Fruit fly (Drosophila melanogaster) whole organism, embryonic: ENCODE results near the gene CG12057.

ENCODE experiments used
- Asciz ChIP-seq: fragments of 200-800 bp; sonication (Bioruptor generic); optimal IDR thresholded peaks from 2 replicates; lab custom pipeline; 2017; ENCODE audit warnings: missing biosample characterization, mild to moderate bottlenecking, missing genetic modification characterization, missing genetic modification reagents
- CG11085 ChIP-seq: fragments of 200-800 bp; sonication (Bioruptor generic); IDR thresholded peaks from 2 replicates; pipeline ENCODE4 v1.3.6; 2022; ENCODE audit warnings: missing biosample characterization, missing genetic modification characterization
- CG12236 ChIP-seq: fragments of 200-800 bp; sonication (Bioruptor generic); optimal IDR thresholded peaks from 2 replicates; lab custom pipeline; 2016; ENCODE audit warnings: missing biosample characterization, missing genetic modification characterization
- CG12391 ChIP-seq: fragments of 200-800 bp; sonication (Bioruptor generic); optimal IDR thresholded peaks from 3 replicates; lab custom pipeline; 2018; ENCODE audit warnings: missing biosample characterization, mild to moderate bottlenecking, missing genetic modification characterization, moderate library complexity
- CG14667 ChIP-seq: fragments of 200-800 bp; sonication (Bioruptor generic); IDR thresholded peaks from 2 replicates; pipeline ENCODE4 v1.3.6; 2022; ENCODE audit warnings: missing biosample characterization, missing genetic modification characterization
- CG15073 ChIP-seq: fragments of 200-800 bp; sonication (Bioruptor generic); optimal IDR thresholded peaks from 2 replicates; lab custom pipeline; 2016; ENCODE audit warnings: missing biosample characterization, missing genetic modification characterization
- CG15696 ChIP-seq: fragments of 200-800 bp; sonication (Bioruptor generic); optimal IDR thresholded peaks from 2 replicates; lab custom pipeline; 2019; ENCODE audit warnings: missing biosample characterization, mild to moderate bottlenecking, missing genetic modification characterization, moderate library complexity
- CG17568 ChIP-seq: fragments of 200-800 bp; sonication (Bioruptor generic); optimal IDR thresholded peaks from 2 replicates; lab custom pipeline; 2018; ENCODE audit warnings: missing biosample characterization, mild to moderate bottlenecking, missing genetic modification characterization, moderate library complexity
- CG2712 ChIP-seq: fragments of 200-800 bp; optimal IDR thresholded peaks from 3 replicates; lab custom pipeline; 2019; ENCODE audit warnings: missing biosample characterization, mild to moderate bottlenecking, missing genetic modification characterization, moderate library complexity
- CG31388 ChIP-seq: fragments of 200-800 bp; sonication (Bioruptor generic); optimal IDR thresholded peaks from 2 replicates; lab custom pipeline; 2016; ENCODE audit warnings: missing biosample characterization, missing genetic modification characterization
- CG31441 ChIP-seq: fragments of 200-800 bp; sonication (Bioruptor generic); IDR thresholded peaks from 2 replicates; pipeline ENCODE4 v1.3.6; 2022; ENCODE audit warnings: missing biosample characterization, missing genetic modification characterization
- CG33557 ChIP-seq: fragments of 200-800 bp; sonication (Bioruptor generic); optimal IDR thresholded peaks from 2 replicates; lab custom pipeline; 2019; ENCODE audit warnings: missing biosample characterization, mild to moderate bottlenecking, missing genetic modification characterization, moderate library complexity
- CG3407 ChIP-seq: fragments of 200-800 bp; sonication (Bioruptor generic); optimal IDR thresholded peaks from 2 replicates; lab custom pipeline; 2018; ENCODE audit warnings: missing biosample characterization, mild to moderate bottlenecking, missing genetic modification characterization
- CG3838 ChIP-seq: fragments of 200-800 bp; sonication (Bioruptor generic); optimal IDR thresholded peaks from 3 replicates; lab custom pipeline; 2016; ENCODE audit warnings: missing biosample characterization, missing genetic modification characterization
- CG4328 ChIP-seq: fragments of 200-800 bp; sonication (Bioruptor generic); optimal IDR thresholded peaks from 3 replicates; lab custom pipeline; 2017; ENCODE audit warnings: missing biosample characterization, missing genetic modification reagents, missing genetic modification characterization
- CG7987 ChIP-seq: fragments of 200-800 bp; sonication (Bioruptor generic); optimal IDR thresholded peaks from 2 replicates; lab custom pipeline; 2018; ENCODE audit warnings: missing biosample characterization, mild to moderate bottlenecking, missing genetic modification characterization, moderate library complexity
- CG8478 ChIP-seq: fragments of >200 bp; optimal IDR thresholded peaks from 2 replicates; lab custom pipeline; 2018
- CG9609 ChIP-seq: fragments of 200-800 bp; sonication (Bioruptor generic); optimal IDR thresholded peaks from 3 replicates; lab custom pipeline; 2016; ENCODE audit warnings: missing biosample characterization, missing genetic modification characterization
- CG9727 ChIP-seq: fragments of 200-800 bp; sonication (Bioruptor generic); optimal IDR thresholded peaks from 3 replicates; lab custom pipeline; 2017; ENCODE audit warnings: missing biosample characterization, mild to moderate bottlenecking, missing genetic modification characterization
- Chrac-16 ChIP-seq: fragments of 200-800 bp; sonication (Bioruptor generic); optimal IDR thresholded peaks from 3 replicates; lab custom pipeline; 2016; ENCODE audit warnings: missing biosample characterization, missing genetic modification characterization
- D ChIP-seq, 2 experiments: fragments of 200-800 bp in 1 of 2; fragments of >200 bp in 1 of 2; sonication (Bioruptor generic) in 1 of 2; optimal IDR thresholded peaks; 2 replicates in 1 of 2; 3 replicates in 1 of 2; lab custom pipeline; 2017; ENCODE audit warnings: mild to moderate bottlenecking in 1 of 2, missing biosample characterization in 1 of 2, missing genetic modification characterization in 1 of 2, missing genetic modification reagents in 1 of 2
- Deaf1 ChIP-seq: fragments of 200-800 bp; optimal IDR thresholded peaks from 3 replicates; lab custom pipeline; 2019; ENCODE audit warnings: missing biosample characterization, mild to moderate bottlenecking, missing genetic modification characterization, moderate library complexity
- Fer3 ChIP-seq: fragments of 200-800 bp; sonication (Bioruptor generic); optimal IDR thresholded peaks from 2 replicates; lab custom pipeline; 2018; ENCODE audit warnings: missing biosample characterization, mild to moderate bottlenecking, missing genetic modification characterization, moderate library complexity
- H2.0 ChIP-seq: fragments of 200-800 bp; sonication (Bioruptor generic); IDR thresholded peaks from 2 replicates; pipeline ENCODE4 v1.3.6; 2022; ENCODE audit warnings: missing biosample characterization, missing genetic modification characterization
- HLH4C ChIP-seq: fragments of 200-800 bp; sonication (Bioruptor generic); IDR thresholded peaks from 3 replicates; pipeline ENCODE4 v1.3.6; 2022; ENCODE audit warnings: missing biosample characterization, missing genetic modification characterization; ENCODE audit not compliant: partially characterized antibody
- Hand ChIP-seq: fragments of 200-800 bp; sonication (Bioruptor generic); optimal IDR thresholded peaks from 2 replicates; lab custom pipeline; 2017; ENCODE audit warnings: mild to moderate bottlenecking, missing biosample characterization, missing genetic modification reagents, missing genetic modification characterization
- Hey ChIP-seq: fragments of 200-800 bp; sonication (Bioruptor generic); optimal IDR thresholded peaks from 3 replicates; lab custom pipeline; 2018; ENCODE audit warnings: missing biosample characterization, mild to moderate bottlenecking, missing genetic modification characterization
- Med ChIP-seq: fragments of 200-800 bp; sonication (Bioruptor generic); peaks from one replicate; lab custom pipeline; 2016; ENCODE audit warnings: missing biosample characterization, missing genetic modification characterization, mild to moderate bottlenecking, inconsistent platforms, moderate library complexity
- Mrtf ChIP-seq: fragments of 200-800 bp; sonication (Bioruptor generic); IDR thresholded peaks from 3 replicates; pipeline ENCODE4 v1.3.6; 2022; ENCODE audit warnings: missing biosample characterization, missing genetic modification characterization
- Nf-YC ChIP-seq: fragments of 200-800 bp; optimal IDR thresholded peaks from 3 replicates; lab custom pipeline; 2019; ENCODE audit warnings: missing biosample characterization, mild to moderate bottlenecking, missing genetic modification characterization, moderate library complexity
- Poxn ChIP-seq: fragments of 200-800 bp; sonication (Bioruptor generic); IDR thresholded peaks from 2 replicates; pipeline ENCODE4 v1.3.6; 2022; ENCODE audit warnings: missing biosample characterization, missing genetic modification characterization
- Side ChIP-seq: fragments of 200-800 bp; sonication (Bioruptor generic); optimal IDR thresholded peaks from 2 replicates; lab custom pipeline; 2016; ENCODE audit warnings: missing biosample characterization, missing genetic modification characterization
- az2 ChIP-seq: fragments of 200-800 bp; sonication (Bioruptor generic); optimal IDR thresholded peaks from 3 replicates; lab custom pipeline; 2016; ENCODE audit warnings: missing biosample characterization, missing genetic modification characterization
- cad ChIP-seq: fragments of >200 bp; optimal IDR thresholded peaks from 2 replicates; lab custom pipeline; 2017; ENCODE audit warnings: missing biosample characterization, missing genetic modification characterization
- cato ChIP-seq: fragments of 200-800 bp; sonication (Bioruptor generic); optimal IDR thresholded peaks from 2 replicates; lab custom pipeline; 2016; ENCODE audit warnings: missing biosample characterization, missing genetic modification characterization, borderline replicate concordance
- dmrt11E ChIP-seq: fragments of 200-800 bp; sonication (Bioruptor generic); optimal IDR thresholded peaks from 3 replicates; lab custom pipeline; 2018; ENCODE audit warnings: missing biosample characterization, mild to moderate bottlenecking, missing genetic modification characterization, moderate library complexity
- esg ChIP-seq: fragments of 200-800 bp; sonication (Bioruptor generic); conservative IDR thresholded peaks from 2 replicates; pipeline ENCODE4 v1.3.6; 2022; ENCODE audit warnings: missing biosample characterization, missing genetic modification characterization
- eve ChIP-seq, 2 experiments: fragments of >200 bp; optimal IDR thresholded peaks; 2 replicates each; lab custom pipeline; 2017; ENCODE audit warnings: missing biosample characterization in 2 of 2, missing genetic modification characterization in 2 of 2
- gfzf ChIP-seq: fragments of 200-800 bp; sonication (Bioruptor generic); optimal IDR thresholded peaks from 2 replicates; lab custom pipeline; 2016; ENCODE audit warnings: missing biosample characterization, mild to moderate bottlenecking, missing genetic modification characterization, moderate library complexity
- gsb-n ChIP-seq: fragments of 200-800 bp; sonication (Bioruptor generic); optimal IDR thresholded peaks from 3 replicates; lab custom pipeline; 2018; ENCODE audit warnings: missing biosample characterization, mild to moderate bottlenecking, missing genetic modification characterization
- pan ChIP-seq, 4 experiments: fragments of >200 bp in 3 of 4; fragments of 200-800 bp in 1 of 4; sonication (Bioruptor generic) in 1 of 4; optimal IDR thresholded peaks in 3 of 4; IDR thresholded peaks in 1 of 4; 2 replicates each; pipeline versions ENCODE4 v1.3.6 to Lab custom; 2017 to 2022; ENCODE audit warnings: missing biosample characterization in 2 of 4, missing genetic modification characterization in 2 of 4, mixed read lengths in 1 of 4
- pros ChIP-seq: fragments of 200-800 bp; sonication (Bioruptor generic); optimal IDR thresholded peaks from 3 replicates; lab custom pipeline; 2019; ENCODE audit warnings: missing biosample characterization, mild to moderate bottlenecking, missing genetic modification characterization, moderate library complexity
- row ChIP-seq: fragments of 200-800 bp; sonication (Bioruptor generic); IDR thresholded peaks from 3 replicates; pipeline ENCODE4 v1.3.6; 2022; ENCODE audit warnings: missing biosample characterization, missing genetic modification characterization
- sisA ChIP-seq: fragments of 200-800 bp; sonication (Bioruptor generic); IDR thresholded peaks from 2 replicates; pipeline ENCODE4 v1.3.6; 2022; ENCODE audit warnings: missing biosample characterization, missing genetic modification characterization
- slou ChIP-seq: fragments of 200-800 bp; sonication (Bioruptor generic); optimal IDR thresholded peaks from 3 replicates; lab custom pipeline; 2016; ENCODE audit warnings: missing biosample characterization, missing genetic modification characterization
- so ChIP-seq: fragments of 200-800 bp; sonication (Bioruptor generic); IDR thresholded peaks from 3 replicates; pipeline ENCODE4 v1.3.6; 2022; ENCODE audit warnings: missing biosample characterization, missing genetic modification characterization
- sr ChIP-seq: fragments of 200-800 bp; sonication (Bioruptor generic); IDR thresholded peaks from 3 replicates; pipeline ENCODE4 v1.3.6; 2022; ENCODE audit warnings: missing biosample characterization, missing genetic modification characterization
- stwl ChIP-seq: fragments of 200-800 bp; sonication (Bioruptor generic); optimal IDR thresholded peaks from 3 replicates; lab custom pipeline; 2018; ENCODE audit warnings: missing biosample characterization, mild to moderate bottlenecking, missing genetic modification characterization, moderate library complexity
- tio ChIP-seq: fragments of 200-800 bp; sonication (Bioruptor generic); optimal IDR thresholded peaks from 2 replicates; lab custom pipeline; 2017; ENCODE audit warnings: missing biosample characterization, missing genetic modification characterization, inconsistent platforms
- tx ChIP-seq: fragments of 200-800 bp; sonication (Bioruptor generic); optimal IDR thresholded peaks from 2 replicates; lab custom pipeline; 2016; ENCODE audit warnings: missing biosample characterization, missing genetic modification characterization
- zen2 ChIP-seq: fragments of 200-800 bp; sonication (Bioruptor generic); IDR thresholded peaks from 3 replicates; pipeline ENCODE4 v1.3.6; 2022; ENCODE audit warnings: missing biosample characterization, missing genetic modification characterization; ENCODE audit not compliant: partially characterized antibody

Gene CG12057

DNA sequence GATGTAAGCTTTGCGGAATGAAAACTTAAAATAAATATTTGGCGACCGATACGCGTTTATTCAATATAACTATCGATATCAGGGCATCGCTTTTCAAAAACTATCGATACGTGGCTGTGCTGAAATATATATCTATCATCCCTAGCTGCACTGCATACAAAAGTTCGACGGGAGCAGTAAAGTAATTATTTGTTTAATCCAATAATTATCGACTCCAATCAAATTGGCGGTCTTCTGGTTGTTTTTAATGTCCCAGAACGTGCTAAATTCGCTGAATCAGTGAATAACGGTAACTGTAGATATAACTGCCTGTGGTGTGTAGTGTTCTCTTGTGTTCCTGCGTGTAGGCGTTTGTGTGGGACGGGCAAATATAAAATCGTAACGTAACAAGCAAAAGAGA, 28.3 kb upstream of the CG12057 start, which contains the start of gene mei-P26 (continued):
- TF ChIP-seq Chrac-16 (GFP tag; lab: Kevin White, UChicago) (no peak), Mrtf (GFP tag; lab: Robert Waterston, UW) (no peak), CG9609 (no peak), eve (GFP tag; optimal IDR thresholded peaks at IDR 0.05; lab: Kevin White, UChicago) (no peak), CG2712 (tag; lab: Kevin White, UChicago) (peak; percentile 22), CG9727 (GFP tag; lab: Kevin White, UChicago) (no peak), Hand (GFP tag; lab: Kevin White, UChicago) (no peak), pros (no peak), CG12391 (peak; percentile 12), CG4328 (GFP tag; lab: Kevin White, UChicago) (no peak), CG8478 (lab: Kevin White, UChicago) (no peak), cad (no peak), CG11085 (GFP tag; lab: Robert Waterston, UW) (no peak), Poxn (GFP tag; lab: Robert Waterston, UW) (no peak), CG12236 (GFP tag; lab: Kevin White, UChicago) (no peak), sr (GFP tag; lab: Robert Waterston, UW) (0 out of 3 replicates have a peak, but pooled peaks have one; percentile 11), tx (no peak), HLH4C (GFP tag; lab: Robert Waterston, UW) (peak; percentile 81), gfzf (GFP tag; lab: Kevin White, UChicago) (peak; percentile 0), esg (GFP tag; lab: Robert Waterston, UW) (no peak), row (GFP tag; lab: Robert Waterston, UW) (peak; percentile 49; the same call in 2 of the 3 replicates), az2 (GFP tag; lab: Kevin White, UChicago) (no peak), slou (GFP tag; lab: Kevin White, UChicago) (no peak), sisA (GFP tag; lab: Robert Waterston, UW) (no peak), tio (GFP tag; lab: Kevin White, UChicago) (no peak), pan (optimal IDR thresholded peaks at IDR 0.05; lab: Kevin White, UChicago) (no peak), pan (GFP tag; optimal IDR thresholded peaks at IDR 0.05 in 1 of 2, IDR thresholded peaks at IDR 0.05 in 1 of 2) (no peak), Hey (tag; lab: Kevin White, UChicago) (no peak), CG17568 (GFP tag; lab: Kevin White, UChicago) (peak; percentile 58), gsb-n (no peak), CG33557 (GFP tag; lab: Kevin White, UChicago) (no peak), CG15073 (GFP tag; lab: Kevin White, UChicago) (no peak), CG31441 (GFP tag; lab: Robert Waterston, UW) (no peak), CG31388 (GFP tag; lab: Kevin White, UChicago) (no peak), CG15696 (tag; lab: Kevin White, UChicago) (no peak), stwl (tag; lab: Kevin White, UChicago) (peak; percentile 45), Med (GFP tag; lab: Kevin White, UChicago) (peak; percentile 25), CG3407 (no peak), CG7987 (GFP tag; lab: Kevin White, UChicago) (no peak), cato (GFP tag; lab: Kevin White, UChicago) (no peak), dmrt11E (tag; lab: Kevin White, UChicago) (no peak), CG14667 (GFP tag; lab: Robert Waterston, UW) (no peak), H2.0 (GFP tag; lab: Robert Waterston, UW) (no peak), D (optimal IDR thresholded peaks at IDR 0.05; lab: Kevin White, UChicago) (no peak), D (GFP tag; optimal IDR thresholded peaks at IDR 0.05; lab: Kevin White, UChicago) (no peak), so (GFP tag; lab: Robert Waterston, UW) (no peak), zen2 (GFP tag; lab: Robert Waterston, UW) (peak; percentile 79), Nf-YC (tag; lab: Kevin White, UChicago) (no peak), Asciz (GFP tag; lab: Kevin White, UChicago) (no peak), Side (peak; percentile 1), CG3838 (GFP tag; lab: Kevin White, UChicago) (no peak), Fer3 (no peak), Deaf1 (no peak)
